Worm (Caenorhabditis elegans) whole organism, L4 larva: ENCODE results near the gene Y111B2A.1.

Experiments used
- F10B5.3 ChIP-seq: sonication (generic microtip); optimal IDR thresholded peaks from 2 replicates; lab custom pipeline; 2016; ENCODE audit warnings: mild to moderate bottlenecking, missing genetic modification characterization, missing compliant biosample characterization
- F26F4.8 ChIP-seq: fragments of 200-800 bp; sonication (Bioruptor generic); conservative IDR thresholded peaks from 2 replicates; pipeline ENCODE4 v1.3.6; 2022; ENCODE audit warnings: missing genetic modification characterization, missing compliant biosample characterization
- F37D6.2 ChIP-seq: sonication (generic microtip); optimal IDR thresholded peaks from 2 replicates; lab custom pipeline; 2016; ENCODE audit warnings: mild to moderate bottlenecking, missing genetic modification characterization, missing compliant biosample characterization
- F44E2.7 ChIP-seq: fragments of 200-800 bp; sonication (Bioruptor generic); IDR thresholded peaks from 2 replicates; pipeline ENCODE4 v2.1.2; 2022; ENCODE audit warnings: missing genetic modification characterization, missing compliant biosample characterization
- F49E8.2 ChIP-seq: sonication (generic microtip); optimal IDR thresholded peaks from 2 replicates; lab custom pipeline; 2016; ENCODE audit warnings: missing compliant biosample characterization, mild to moderate bottlenecking, missing genetic modification characterization, borderline replicate concordance
- T26A8.4 ChIP-seq: fragments of 200-800 bp; sonication (Bioruptor generic); IDR thresholded peaks from 2 replicates; pipeline ENCODE4 v1.3.6; 2022; ENCODE audit warnings: missing genetic modification characterization, missing compliant biosample characterization
- Y48G9A.11 ChIP-seq: fragments of 200-800 bp; sonication (Bioruptor generic); IDR thresholded peaks from 2 replicates; pipeline ENCODE4 v1.3.6; 2022; ENCODE audit warnings: missing genetic modification reagents, missing genetic modification characterization, missing compliant biosample characterization
- Y75B8A.6 ChIP-seq: fragments of 200-800 bp; sonication (Bioruptor generic); IDR thresholded peaks from 2 replicates; pipeline ENCODE4 v1.3.6; 2022; ENCODE audit warnings: missing genetic modification reagents, missing genetic modification characterization, missing compliant biosample characterization
- aly-2 ChIP-seq: sonication (generic microtip); optimal IDR thresholded peaks from 2 replicates; lab custom pipeline; 2018; ENCODE audit warnings: missing biosample characterization, missing genetic modification characterization
- ama-1 ChIP-seq: fragments of 150-350 bp; optimal IDR thresholded peaks from 2 replicates; lab custom pipeline; 2014; ENCODE audit warnings: inconsistent platforms, mixed read lengths
- arid-1 ChIP-seq: fragments of 200-800 bp; sonication (Bioruptor generic); conservative IDR thresholded peaks from 2 replicates; pipeline ENCODE4 v1.3.6; 2022; ENCODE audit warnings: missing genetic modification reagents, missing genetic modification characterization, missing compliant biosample characterization
- ceh-32 ChIP-seq: sonication (generic microtip); optimal IDR thresholded peaks from 2 replicates; lab custom pipeline; 2016; ENCODE audit warnings: mild to moderate bottlenecking, missing genetic modification characterization, missing compliant biosample characterization; ENCODE audit not compliant: poor library complexity
- ctbp-1 ChIP-seq: fragments of 200-800 bp; sonication (Bioruptor generic); IDR thresholded peaks from 2 replicates; pipeline ENCODE4 v1.3.6; 2022; ENCODE audit warnings: missing genetic modification reagents, missing genetic modification characterization, missing compliant biosample characterization
- dmd-8 ChIP-seq: fragments of 200-800 bp; sonication (Bioruptor generic); IDR thresholded peaks from 2 replicates; pipeline ENCODE4 v1.3.6; 2022; ENCODE audit warnings: missing genetic modification characterization, missing compliant biosample characterization
- dmd-9 ChIP-seq: fragments of 200-800 bp; sonication (Bioruptor generic); IDR thresholded peaks from 2 replicates; pipeline ENCODE4 v1.3.6; 2022; ENCODE audit warnings: missing genetic modification reagents, missing genetic modification characterization, missing compliant biosample characterization
- dpl-1 ChIP-seq: fragments of 150-350 bp; optimal IDR thresholded peaks from 2 replicates; lab custom pipeline; 2014; ENCODE audit warnings: missing biosample characterization, missing genetic modification reagents, missing genetic modification characterization
- duxl-1 ChIP-seq: sonication (generic microtip); optimal IDR thresholded peaks from 2 replicates; lab custom pipeline; 2016; ENCODE audit warnings: mild to moderate bottlenecking, missing genetic modification characterization, moderate library complexity, missing compliant biosample characterization; ENCODE audit not compliant: poor library complexity
- dve-1 ChIP-seq: sonication (generic microtip); optimal IDR thresholded peaks from 2 replicates; lab custom pipeline; 2017; ENCODE audit warnings: antibody characterized with exemption, mild to moderate bottlenecking, missing genetic modification characterization, missing compliant biosample characterization; ENCODE audit not compliant: insufficient read depth
- egl-43 ChIP-seq: fragments of 200-800 bp; sonication (Bioruptor generic); IDR thresholded peaks from 2 replicates; pipeline ENCODE4 v1.3.6; 2022; ENCODE audit warnings: missing genetic modification reagents, missing genetic modification characterization, missing compliant biosample characterization
- fkh-10 ChIP-seq: fragments of 150-350 bp; optimal IDR thresholded peaks from 2 replicates; lab custom pipeline; 2014; ENCODE audit warnings: missing biosample characterization, missing genetic modification reagents, missing genetic modification characterization
- lin-1 ChIP-seq: fragments of 200-800 bp; sonication (Bioruptor generic); IDR thresholded peaks from 2 replicates; pipeline ENCODE4 v1.3.6; 2022; ENCODE audit warnings: missing genetic modification reagents, missing genetic modification characterization, missing compliant biosample characterization
- lin-38 ChIP-seq: fragments of 200-800 bp; sonication (Bioruptor generic); IDR thresholded peaks from 2 replicates; pipeline ENCODE4 v1.3.6; 2022; ENCODE audit warnings: missing genetic modification reagents, missing genetic modification characterization, missing compliant biosample characterization
- lir-3 ChIP-seq: sonication (generic microtip); optimal IDR thresholded peaks from 2 replicates; lab custom pipeline; 2016; ENCODE audit warnings: mild to moderate bottlenecking, missing genetic modification characterization, missing compliant biosample characterization
- lsy-2 ChIP-seq, 2 experiments: fragments of 150-350 bp in 1 of 2; sonication (generic microtip) in 1 of 2; optimal IDR thresholded peaks; 2 replicates each; lab custom pipeline; 2014 to 2017; ENCODE audit warnings: missing biosample characterization in 2 of 2, missing genetic modification characterization in 2 of 2
- mdt-29 ChIP-seq: fragments of 200-800 bp; sonication (Bioruptor generic); IDR thresholded peaks from 2 replicates; pipeline ENCODE4 v1.3.6; 2022; ENCODE audit warnings: missing genetic modification reagents, missing genetic modification characterization, missing compliant biosample characterization
- nhr-102 ChIP-seq: sonication (generic microtip); optimal IDR thresholded peaks from 2 replicates; lab custom pipeline; 2016; ENCODE audit warnings: mild to moderate bottlenecking, missing genetic modification characterization, moderate library complexity, missing compliant biosample characterization
- nhr-111 ChIP-seq: fragments of 200-800 bp; sonication (Bioruptor generic); optimal IDR thresholded peaks from 2 replicates; lab custom pipeline; 2018; ENCODE audit warnings: mild to moderate bottlenecking, missing genetic modification characterization, missing compliant biosample characterization
- nhr-48 ChIP-seq: sonication (generic microtip); optimal IDR thresholded peaks from 2 replicates; lab custom pipeline; 2016; ENCODE audit warnings: mild to moderate bottlenecking, missing genetic modification characterization, missing compliant biosample characterization
- nhr-6 ChIP-seq: fragments of 150-350 bp; optimal IDR thresholded peaks from 2 replicates; lab custom pipeline; 2014; ENCODE audit warnings: missing biosample characterization, missing genetic modification characterization
- php-3 ChIP-seq: fragments of 200-800 bp; sonication (Bioruptor generic); IDR thresholded peaks from 2 replicates; pipeline ENCODE4 v1.3.6; 2022; ENCODE audit warnings: missing genetic modification reagents, missing genetic modification characterization, missing compliant biosample characterization
- sdz-12 ChIP-seq: fragments of 200-800 bp; sonication (Bioruptor generic); optimal IDR thresholded peaks from 2 replicates; lab custom pipeline; 2018; ENCODE audit warnings: mild to moderate bottlenecking, missing genetic modification characterization, missing compliant biosample characterization
- snpc-1.2 ChIP-seq: fragments of 200-800 bp; sonication (Bioruptor generic); IDR thresholded peaks from 2 replicates; pipeline ENCODE4 v1.3.6; 2022; ENCODE audit warnings: missing genetic modification reagents, missing genetic modification characterization, missing compliant biosample characterization
- snpc-4 ChIP-seq: fragments of 150-350 bp; optimal IDR thresholded peaks from 2 replicates; lab custom pipeline; 2014; ENCODE audit warnings: missing biosample characterization, missing genetic modification characterization
- spr-3 ChIP-seq: fragments of 200-800 bp; sonication (Bioruptor generic); optimal IDR thresholded peaks from 2 replicates; lab custom pipeline; 2018; ENCODE audit warnings: mild to moderate bottlenecking, missing genetic modification characterization, missing compliant biosample characterization
- tag-97 ChIP-seq: fragments of 200-800 bp; sonication (Bioruptor generic); IDR thresholded peaks from 2 replicates; pipeline ENCODE4 v1.3.6; 2022; ENCODE audit warnings: missing genetic modification characterization, missing compliant biosample characterization
- tra-1 ChIP-seq: fragments of 200-800 bp; sonication (Bioruptor generic); IDR thresholded peaks from 2 replicates; pipeline ENCODE4 v1.3.6; 2022; ENCODE audit warnings: missing genetic modification reagents, missing genetic modification characterization, missing compliant biosample characterization
- unc-130 ChIP-seq: sonication (generic microtip); optimal IDR thresholded peaks from 2 replicates; lab custom pipeline; 2016; ENCODE audit warnings: missing genetic modification reagents, missing genetic modification characterization, missing compliant biosample characterization
- vab-7 ChIP-seq: fragments of 200-800 bp; sonication (Bioruptor generic); IDR thresholded peaks from 2 replicates; pipeline ENCODE4 v1.3.6; 2022; ENCODE audit warnings: missing genetic modification reagents, missing genetic modification characterization, missing compliant biosample characterization
- zfp-2 ChIP-seq: sonication (generic microtip); optimal IDR thresholded peaks from 2 replicates; lab custom pipeline; 2016; ENCODE audit warnings: mild to moderate bottlenecking, missing genetic modification characterization, missing compliant biosample characterization

Y111B2A.1 gene

DNA sequence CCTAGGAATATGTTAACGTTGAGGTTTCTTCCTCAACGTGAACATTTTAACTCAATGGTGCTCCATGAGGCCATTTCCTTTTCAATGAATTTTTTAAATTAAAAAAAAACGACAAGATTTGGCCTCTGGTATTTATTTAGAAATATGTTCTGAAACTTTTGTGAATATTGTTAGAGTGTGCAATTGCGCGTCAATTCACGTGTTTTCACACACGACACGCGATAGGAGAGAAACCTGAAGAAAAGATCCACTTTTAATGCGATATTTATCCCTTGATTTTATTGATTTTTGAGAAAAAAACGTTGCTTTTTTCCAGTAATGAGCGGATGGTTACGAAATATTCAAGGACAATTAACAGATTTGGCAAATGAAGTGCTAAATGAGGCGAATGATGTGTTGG is 3.8 kb upstream of the Y111B2A.1 start, which contains the start of gene sql-1 (continued):
- no peak for TF ChIP-seq nhr-48 (tag; lab: Kevin White, UChicago)
- TF ChIP-seq ama-1 (lab: Kevin White, UChicago): peak; percentile 82
- TF ChIP-seq nhr-102 (tag; lab: Kevin White, UChicago): no peak
- no peak for TF ChIP-seq F44E2.7
- TF ChIP-seq tag-97 (GFP tag; lab: Robert Waterston, UW): no peak
- no peak for TF ChIP-seq dve-1 (tag; lab: Kevin White, UChicago)
- TF ChIP-seq zfp-2 (tag; lab: Kevin White, UChicago): no peak
- no peak for TF ChIP-seq egl-43 (GFP tag; lab: Robert Waterston, UW)
- no peak for TF ChIP-seq F37D6.2 (tag; lab: Kevin White, UChicago)

DNA sequence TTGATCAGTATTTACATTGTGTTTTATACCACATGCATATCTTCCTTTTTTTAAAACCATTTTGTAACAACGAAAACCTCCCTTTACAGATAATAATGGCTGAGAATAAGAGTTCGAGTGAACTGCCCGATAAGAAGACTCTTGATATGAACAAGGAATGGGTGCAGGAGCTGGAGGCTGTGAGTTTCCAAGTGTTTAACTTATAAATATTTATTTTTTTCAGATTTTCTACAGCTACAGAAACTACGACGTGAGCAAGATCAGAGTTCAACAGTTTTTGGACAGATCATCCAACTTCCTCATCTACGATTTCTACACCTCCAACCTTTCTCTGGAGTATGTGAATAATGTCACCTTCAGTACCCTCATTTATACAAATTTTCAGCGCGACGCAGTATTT is 1.0 kb upstream of the Y111B2A.1 start, which contains the start of gene herd-1:
herd-1 (plus strand) TSS at position 90 of the 400 bp plus-strand sequence.
- TF ChIP-seq nhr-111 (GFP tag; lab: Kevin White, UChicago) (no peak), ctbp-1 (0 out of 2 replicates have a peak, but pooled peaks have one; percentile 43), dpl-1 (GFP tag; lab: Kevin White, UChicago) (no peak), tra-1 (GFP tag; lab: Robert Waterston, UW) (0 out of 2 replicates have a peak, but pooled peaks have one; percentile 59), lsy-2 (tag; optimal IDR thresholded peaks at IDR 0.05; lab: Kevin White, UChicago) (no peak), duxl-1 (no peak), dmd-8 (GFP tag; lab: Robert Waterston, UW) (peak; percentile 68; the same call in 1 of the 2 replicates), Y48G9A.11 (GFP tag; lab: Robert Waterston, UW) (0 out of 2 replicates have a peak, but pooled peaks have one; percentile 36), arid-1 (peak; percentile 49; the same call in 1 of the 2 replicates), F49E8.2 (tag; lab: Kevin White, UChicago) (peak; percentile 42), sdz-12 (GFP tag; lab: Kevin White, UChicago) (no peak), lin-38 (GFP tag; lab: Robert Waterston, UW) (peak; percentile 57), F10B5.3 (no peak), dmd-9 (GFP tag; lab: Robert Waterston, UW) (no peak), F37D6.2 (tag; lab: Kevin White, UChicago) (no peak), snpc-4 (tag; lab: Kevin White, UChicago) (no peak), unc-130 (GFP tag; lab: Kevin White, UChicago) (no peak), mdt-29 (GFP tag; lab: Robert Waterston, UW) (0 out of 2 replicates have a peak, but pooled peaks have one; percentile 16), snpc-1.2 (GFP tag; lab: Robert Waterston, UW) (peak; percentile 56), nhr-6 (tag; lab: Kevin White, UChicago) (no peak), T26A8.4 (GFP tag; lab: Robert Waterston, UW) (no peak), vab-7 (peak; percentile 13; the same call in 1 of the 2 replicates), php-3 (GFP tag; lab: Robert Waterston, UW) (0 out of 2 replicates have a peak, but pooled peaks have one; percentile 32)

DNA sequence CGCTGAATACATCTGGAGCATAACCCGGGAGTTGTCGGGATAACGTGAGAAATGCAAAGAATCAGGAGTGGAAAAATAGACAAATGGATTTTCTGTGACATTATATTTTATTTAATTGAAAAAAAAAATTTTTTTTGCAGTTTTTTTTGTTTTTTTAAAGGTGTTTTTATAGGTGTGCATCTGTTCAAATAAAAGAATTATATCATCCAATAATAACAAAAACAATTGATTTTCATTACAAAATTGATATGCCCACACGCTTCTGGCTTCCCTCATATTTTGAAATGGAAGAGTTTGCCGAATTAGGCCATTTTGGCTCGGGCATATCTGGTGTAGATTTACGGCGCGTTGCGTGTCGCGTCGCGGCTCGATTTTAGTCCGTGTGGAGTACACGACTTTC is 3.5 kb downstream of the Y111B2A.1 start, which contains the start of gene Y49E10.25:
Y49E10.25 (minus strand) TSS at position 101 of the 400 bp plus-strand sequence.
- no peak for TF ChIP-seq Y75B8A.6 (GFP tag; lab: Robert Waterston, UW)
- no peak for TF ChIP-seq aly-2
- TF ChIP-seq ceh-32 (tag; lab: Kevin White, UChicago): no peak
- TF ChIP-seq F26F4.8 (GFP tag; lab: Robert Waterston, UW): no peak
- no peak for TF ChIP-seq F44E2.7
- TF ChIP-seq lin-1 (GFP tag; lab: Robert Waterston, UW): no peak
- TF ChIP-seq spr-3 (GFP tag; lab: Kevin White, UChicago): no peak
- no peak for TF ChIP-seq mdt-29 (GFP tag; lab: Robert Waterston, UW)
- TF ChIP-seq lir-3 (tag; lab: Kevin White, UChicago): no peak
- TF ChIP-seq fkh-10: no peak
